Worm (Caenorhabditis elegans) whole organism, L4 larva: ENCODE measurements around the gene W09G12.10.
"Not testable (repeated sequence)": the region's sequence is repeated elsewhere in the genome, so short reads cannot be mapped to it uniquely, and the experiment has no call there.

Experiments
- nhr-237 ChIP-seq: sonication (generic microtip); optimal IDR thresholded peaks from 2 replicates; lab custom pipeline; 2017; ENCODE audit warnings: missing biosample characterization, missing genetic modification characterization
- nhr-76 ChIP-seq: fragments of 150-350 bp; optimal IDR thresholded peaks from 2 replicates; lab custom pipeline; 2014; ENCODE audit warnings: missing biosample characterization, missing genetic modification characterization
- skn-1 ChIP-seq: fragments of 150-350 bp; optimal IDR thresholded peaks from 2 replicates; lab custom pipeline; 2014; ENCODE audit warnings: missing biosample characterization, missing genetic modification characterization

- TF ChIP-seq nhr-237 (tag; lab: Kevin White, UChicago); nhr-76; skn-1 (tag; lab: Kevin White, UChicago): not testable (repeated sequence)
These were observed 3.8 kb downstream of the W09G12.10 start for ce11 chrIV:1217265-1217664.
